Worm (Caenorhabditis elegans) whole organism, L1 larva: ENCODE results near the gene srd-10.

Experiments
- C16A3.4 ChIP-seq: fragments of 150-350 bp; optimal IDR thresholded peaks from 2 replicates; lab custom pipeline; 2014; ENCODE audit warnings: missing biosample characterization, missing genetic modification characterization
- ama-1 ChIP-seq: fragments of 150-350 bp; optimal IDR thresholded peaks from 2 replicates; lab custom pipeline; 2014
- ceh-82 ChIP-seq, 3 experiments: fragments of 150-350 bp in 1 of 3; sonication (generic microtip) in 2 of 3; optimal IDR thresholded peaks; 2 replicates each; lab custom pipeline; 2014 to 2017; ENCODE audit warnings: missing biosample characterization in 3 of 3, missing genetic modification characterization in 3 of 3
- lin-39 ChIP-seq: fragments of 150-350 bp; optimal IDR thresholded peaks from 2 replicates; lab custom pipeline; 2014; ENCODE audit warnings: missing biosample characterization, missing genetic modification reagents, missing genetic modification characterization
- lir-3 ChIP-seq: sonication (generic microtip); optimal IDR thresholded peaks from 2 replicates; lab custom pipeline; 2016; ENCODE audit warnings: mild to moderate bottlenecking, missing genetic modification characterization, moderate library complexity, missing compliant biosample characterization; ENCODE audit not compliant: poor library complexity
- nhr-11 ChIP-seq: fragments of 150-350 bp; optimal IDR thresholded peaks from 2 replicates; lab custom pipeline; 2014; ENCODE audit warnings: missing biosample characterization, missing genetic modification characterization
- nhr-77 ChIP-seq: fragments of 150-350 bp; optimal IDR thresholded peaks from 2 replicates; lab custom pipeline; 2014; ENCODE audit warnings: missing biosample characterization, missing genetic modification characterization
- unc-62 ChIP-seq: fragments of 150-350 bp; optimal IDR thresholded peaks from 2 replicates; lab custom pipeline; 2014; ENCODE audit warnings: missing biosample characterization, missing genetic modification reagents, missing genetic modification characterization
- ztf-11 ChIP-seq, 2 experiments: sonication (generic microtip); optimal IDR thresholded peaks; 2 replicates each; lab custom pipeline; 2016 to 2017; ENCODE audit warnings: missing genetic modification characterization in 2 of 2, missing biosample characterization in 1 of 2, missing compliant biosample characterization in 1 of 2

- TF ChIP-seq lir-3 (tag; lab: Kevin White, UChicago) (no peak), ceh-82 (tag; optimal IDR thresholded peaks at IDR 0.05; lab: Kevin White, UChicago) (no peak), ztf-11 (tag; optimal IDR thresholded peaks at IDR 0.05; lab: Kevin White, UChicago) (no peak), unc-62 (GFP tag; lab: Kevin White, UChicago) (no peak), nhr-11 (no peak), C16A3.4 (tag; lab: Kevin White, UChicago) (no peak), ama-1 (lab: Kevin White, UChicago) (no peak), lin-39 (tag; lab: Kevin White, UChicago) (no peak), nhr-77 (tag; lab: Kevin White, UChicago) (no peak)
Observed at ce11 chrIV:13548188-13548587, 26.6 kb upstream of the srd-10 start, which contains the start of gene F52G2.3.
